Fruit fly (Drosophila melanogaster): ENCODE data around the gene CG32814.

The CG32814 gene

DNA sequence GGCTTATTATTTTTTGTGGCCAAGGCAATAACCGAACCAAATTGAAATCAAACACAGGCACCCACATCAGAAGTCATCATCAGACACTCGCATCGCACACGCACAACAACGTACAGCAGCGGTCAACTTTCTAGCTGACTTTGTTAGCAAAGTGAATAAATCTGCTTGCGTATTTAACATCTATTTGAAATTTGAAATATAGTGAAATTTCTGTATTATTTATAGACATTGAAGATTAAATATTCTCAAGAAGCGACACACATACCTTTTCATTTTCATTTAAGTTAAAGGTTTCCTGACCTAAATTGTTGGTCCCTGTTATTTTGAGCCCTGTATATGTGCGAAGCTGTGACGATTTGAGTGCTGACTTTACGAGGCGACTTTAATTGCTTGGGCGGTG lies 27.6 kb downstream of the CG32814 start:
- TF ChIP-seq foxo (GFP tag; optimal IDR thresholded peaks at IDR 0.05) (peak in 1 of 2 experiments; percentile 1), brk (GFP tag; optimal IDR thresholded peaks at IDR 0.05) (no peak), Hr78 (GFP tag; optimal IDR thresholded peaks at IDR 0.05) (no peak), Hr83 (GFP tag; optimal IDR thresholded peaks at IDR 0.05; ENCODE audit: poor library complexity, severe bottlenecking) (no peak)

DNA sequence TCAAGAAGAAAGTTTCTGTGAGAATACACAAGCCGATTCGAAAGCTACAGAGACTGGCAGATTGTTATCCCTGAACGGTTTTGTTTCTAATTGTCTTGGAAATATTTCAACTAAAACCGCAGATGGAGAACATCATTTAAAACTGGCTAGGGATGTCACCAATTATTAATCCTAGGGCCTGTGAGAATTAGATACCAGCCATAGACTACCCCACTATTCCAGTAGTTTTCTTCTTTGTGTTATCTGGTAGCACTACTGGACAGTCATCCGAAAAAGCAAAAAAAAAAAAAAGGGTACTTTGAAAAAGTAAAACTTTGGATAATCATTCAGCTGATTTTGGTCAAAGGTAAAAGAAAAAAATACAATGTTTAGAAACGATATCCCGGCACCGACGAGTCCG lies 36.3 kb downstream of the CG32814 start, which contains the start of gene CG18823:
TSS of gene CG18823 (plus strand) at position 301 of the 400 bp plus-strand sequence.
- no peak for TF ChIP-seq jim (GFP tag; optimal IDR thresholded peaks at IDR 0.05)

DNA sequence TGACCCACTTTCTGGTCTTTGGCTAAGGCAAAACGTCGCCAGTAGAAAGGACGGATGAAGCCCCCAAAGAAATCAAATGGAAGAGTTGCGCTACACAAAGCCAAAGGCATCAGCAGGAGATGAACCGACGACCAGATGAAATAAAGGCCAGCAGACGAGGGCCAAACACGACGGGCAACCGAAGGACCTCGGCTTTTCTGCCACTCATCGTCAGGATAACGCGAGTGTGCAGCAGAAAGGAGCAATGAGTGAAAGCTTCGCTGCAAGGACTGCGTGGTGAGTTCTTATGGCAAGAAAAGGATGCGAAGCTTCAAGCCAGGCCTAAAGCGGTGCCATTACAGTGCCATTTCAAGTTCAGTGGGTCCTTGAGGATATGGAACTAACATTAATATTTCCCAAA lies 40.6 kb downstream of the CG32814 start:
- no peak for TF ChIP-seq Hr83 (GFP tag; optimal IDR thresholded peaks at IDR 0.05; ENCODE audit: poor library complexity, severe bottlenecking)
- TF ChIP-seq jim (GFP tag; optimal IDR thresholded peaks at IDR 0.05): no peak
- no peak for TF ChIP-seq br (GFP tag; optimal IDR thresholded peaks at IDR 0.05)
- TF ChIP-seq Sp1 (GFP tag; optimal IDR thresholded peaks at IDR 0.05): no peak
- no peak for TF ChIP-seq Mio (GFP tag; optimal IDR thresholded peaks at IDR 0.05)
- no peak for TF ChIP-seq Dfd (GFP tag; optimal IDR thresholded peaks at IDR 0.05)
- TF ChIP-seq usp (GFP tag; optimal IDR thresholded peaks at IDR 0.05): no peak
